Worm (Caenorhabditis elegans) whole organism, L4 larva: ENCODE results near the gene gon-14.

Experiments
- T26A8.4 ChIP-seq: fragments of 200-800 bp; sonication (Bioruptor generic); IDR thresholded peaks from 2 replicates; pipeline ENCODE4 v1.3.6; 2022; ENCODE audit warnings: missing genetic modification characterization, missing compliant biosample characterization
- dmd-9 ChIP-seq: fragments of 200-800 bp; sonication (Bioruptor generic); IDR thresholded peaks from 2 replicates; pipeline ENCODE4 v1.3.6; 2022; ENCODE audit warnings: missing genetic modification reagents, missing genetic modification characterization, missing compliant biosample characterization
- dve-1 ChIP-seq: sonication (generic microtip); optimal IDR thresholded peaks from 2 replicates; lab custom pipeline; 2017; ENCODE audit warnings: antibody characterized with exemption, mild to moderate bottlenecking, missing genetic modification characterization, missing compliant biosample characterization; ENCODE audit not compliant: insufficient read depth
- lin-15B ChIP-seq: fragments of 150-350 bp; sonication (generic microtip); optimal IDR thresholded peaks from 3 replicates; lab custom pipeline; 2014; ENCODE audit warnings: missing biosample characterization, missing genetic modification characterization
- lin-39 ChIP-seq: fragments of 150-350 bp; optimal IDR thresholded peaks from 2 replicates; lab custom pipeline; 2014; ENCODE audit warnings: missing biosample characterization, missing genetic modification reagents, missing genetic modification characterization
- mdl-1 ChIP-seq, 2 experiments: fragments of 150-350 bp in 1 of 2; sonication (generic microtip) in 1 of 2; optimal IDR thresholded peaks; 2 replicates each; lab custom pipeline; 2014 to 2017; ENCODE audit warnings: missing biosample characterization in 2 of 2, missing genetic modification characterization in 2 of 2
- nhr-28 ChIP-seq: fragments of 150-350 bp; optimal IDR thresholded peaks from 2 replicates; lab custom pipeline; 2014; ENCODE audit warnings: missing biosample characterization, missing genetic modification characterization
- nhr-6 ChIP-seq: fragments of 150-350 bp; optimal IDR thresholded peaks from 2 replicates; lab custom pipeline; 2014; ENCODE audit warnings: missing biosample characterization, missing genetic modification characterization
- unc-39 ChIP-seq: sonication (generic microtip); optimal IDR thresholded peaks from 2 replicates; lab custom pipeline; 2017; ENCODE audit warnings: missing biosample characterization, missing genetic modification characterization

DNA sequence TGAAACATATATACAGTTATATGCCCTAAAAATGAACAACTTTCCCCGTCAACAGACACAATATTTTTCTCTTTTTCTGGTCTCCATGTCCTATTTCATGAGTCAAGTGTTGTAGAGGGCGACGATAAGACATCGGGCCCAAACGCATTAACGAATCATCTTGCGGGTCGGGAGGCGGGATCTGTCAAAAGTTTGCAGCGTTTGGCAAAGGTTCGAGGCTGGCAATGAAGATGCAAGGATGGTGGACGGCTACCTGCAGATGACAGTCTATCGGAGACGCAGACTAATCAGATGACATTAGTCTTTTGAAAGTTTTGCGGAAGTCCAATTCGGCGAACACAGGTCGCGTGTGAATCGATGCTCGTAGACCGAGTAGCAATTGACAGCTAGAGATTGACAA is 9.9 kb upstream of the gon-14 start:
- TF ChIP-seq T26A8.4 (no peak), unc-39 (tag; lab: Kevin White, UChicago) (no peak), nhr-6 (no peak), nhr-28 (no peak), lin-39 (tag; lab: Kevin White, UChicago) (no peak), lin-15B (tag; lab: Kevin White, UChicago) (no peak), dmd-9 (GFP tag; lab: Robert Waterston, UW) (no peak), dve-1 (tag; lab: Kevin White, UChicago) (no peak), mdl-1 (tag; optimal IDR thresholded peaks at IDR 0.05; lab: Kevin White, UChicago) (no peak)
